Fruit fly (Drosophila melanogaster) whole organism, pupa: ENCODE data around the gene skd.

Source experiments
- CG13204 ChIP-seq: fragments of 200-800 bp; sonication (Bioruptor generic); optimal IDR thresholded peaks from 2 replicates; lab custom pipeline; 2018; ENCODE audit warnings: missing biosample characterization, mild to moderate bottlenecking, missing genetic modification characterization, moderate library complexity
- CG17806 ChIP-seq: fragments of 200-800 bp; sonication (Bioruptor generic); optimal IDR thresholded peaks from 2 replicates; lab custom pipeline; 2018; ENCODE audit warnings: missing biosample characterization, mild to moderate bottlenecking, missing genetic modification characterization, moderate library complexity
- CG8159 ChIP-seq: fragments of 200-800 bp; sonication (Bioruptor generic); optimal IDR thresholded peaks from 3 replicates; lab custom pipeline; 2018; ENCODE audit warnings: missing biosample characterization, mild to moderate bottlenecking, missing genetic modification characterization, moderate library complexity
- CG9948 ChIP-seq: fragments of 200-800 bp; sonication (Bioruptor generic); optimal IDR thresholded peaks from 2 replicates; lab custom pipeline; 2018; ENCODE audit warnings: missing biosample characterization, mild to moderate bottlenecking, missing genetic modification characterization, moderate library complexity
- rn ChIP-seq: fragments of 200-800 bp; sonication (Bioruptor generic); IDR thresholded peaks from 2 replicates; pipeline ENCODE4 v1.3.6; 2022; ENCODE audit warnings: missing biosample characterization, missing genetic modification characterization

- TF ChIP-seq rn (GFP tag; lab: Robert Waterston, UW) (no peak), CG8159 (tag; lab: Kevin White, UChicago) (no peak), CG13204 (GFP tag; lab: Kevin White, UChicago) (no peak), CG17806 (tag; lab: Kevin White, UChicago) (no peak), CG9948 (tag; lab: Kevin White, UChicago) (no peak)
Observed at dm6 chr3L:21050068-21050736, 23.0 kb upstream of the skd start.
